Worm (Caenorhabditis elegans) whole organism, midembryonic: ENCODE data around the gene Y67D2.2.

Source experiments
- flt-1 ChIP-seq: fragments of 200-800 bp; sonication (Bioruptor generic); IDR thresholded peaks from 2 replicates; pipeline ENCODE4 v1.3.6; 2022; ENCODE audit warnings: missing genetic modification characterization, missing compliant biosample characterization
- klf-2 ChIP-seq: fragments of 200-800 bp; sonication (Bioruptor generic); conservative IDR thresholded peaks from 2 replicates; pipeline ENCODE4 v1.3.6; 2022; ENCODE audit warnings: missing genetic modification reagents, missing genetic modification characterization, missing compliant biosample characterization

DNA sequence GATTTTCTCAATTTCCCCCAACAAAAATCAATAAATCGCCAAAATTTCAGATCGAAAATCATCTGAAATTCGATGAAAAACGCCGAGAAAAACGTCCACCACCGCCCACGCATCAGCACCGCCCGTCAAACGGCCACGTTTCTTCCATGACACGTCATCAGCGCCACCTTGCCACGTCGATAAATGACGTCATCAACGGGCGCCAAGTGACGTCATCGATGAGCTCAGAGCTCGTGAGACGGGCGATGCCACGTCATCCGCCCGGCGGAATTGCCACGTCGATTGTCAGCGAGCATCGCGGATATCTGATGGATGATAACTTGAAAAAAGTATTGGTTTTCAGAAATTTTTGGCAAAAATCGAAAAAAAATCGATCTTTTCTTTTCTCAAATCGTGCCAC lies 20.4 kb downstream of the Y67D2.2 start:
- TF ChIP-seq klf-2 = no peak
- TF ChIP-seq flt-1 (GFP tag; lab: Robert Waterston, UW) = no peak
